Fruit fly (Drosophila melanogaster) S2 (cell line): ENCODE measurements around the gene CG5455.

Experiments
- CG8478 ChIP-seq: fragments of >200 bp; optimal IDR thresholded peaks from 2 replicates; lab custom pipeline; 2018
- CTCF ChIP-seq, 2 experiments: fragments of >200 bp; optimal IDR thresholded peaks; 2 replicates each; lab custom pipeline; 2018

DNA sequence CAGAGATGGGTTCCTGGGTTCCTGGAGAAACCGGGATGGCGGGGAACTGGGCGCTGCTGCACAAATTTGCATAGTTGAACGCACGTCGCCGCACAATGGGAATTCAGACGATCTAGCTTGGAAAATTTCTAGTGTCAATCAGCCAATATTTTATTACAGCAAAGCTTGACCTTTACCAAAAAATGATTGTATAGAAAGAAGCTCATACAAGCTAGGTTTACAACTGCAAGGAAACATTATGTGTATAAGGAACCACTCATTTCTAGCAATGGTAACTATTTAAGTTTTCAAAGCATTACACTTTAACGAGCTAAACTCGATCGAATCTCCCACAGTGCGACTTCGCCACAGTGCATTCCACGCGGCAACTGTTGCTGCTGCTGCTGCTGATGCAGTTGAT is 19.0 kb downstream of the CG5455 start:
- TF ChIP-seq CTCF (optimal IDR thresholded peaks at IDR 0.05; lab: Kevin White, UChicago) (no peak), CG8478 (lab: Kevin White, UChicago) (no peak)
